Worm (Caenorhabditis elegans) whole organism, L4/young adult: ENCODE results near the gene F47H4.2.

Experiments used
- W03F9.2 ChIP-seq: fragments of 150-350 bp; optimal IDR thresholded peaks from 2 replicates; lab custom pipeline; 2014; ENCODE audit warnings: missing biosample characterization, missing genetic modification characterization
- dao-5 ChIP-seq: sonication (generic microtip); optimal IDR thresholded peaks from 2 replicates; lab custom pipeline; 2016; ENCODE audit warnings: missing genotype, missing genetic modification characterization, moderate library complexity, missing compliant biosample characterization
- him-1 ChIP-seq: sonication (generic microtip); optimal IDR thresholded peaks from 2 replicates; lab custom pipeline; 2016; ENCODE audit warnings: missing genotype, missing genetic modification reagents, missing genetic modification characterization, missing compliant biosample characterization

- TF ChIP-seq him-1 (no peak), W03F9.2 (tag; lab: Kevin White, UChicago) (no peak), dao-5 (tag; lab: Kevin White, UChicago) (no peak)
Measured at ce11 chrV:17347602-17348001, 5.5 kb upstream of the F47H4.2 start, which contains the start of gene skr-5.
